Worm (Caenorhabditis elegans): ENCODE data around the gene C26G2.2.

ce11 chrX:14664028-14664427 lies at the start of gene C26G2.2:
- no peak for TF ChIP-seq ama-1 (optimal IDR thresholded peaks at IDR 0.05)
- no peak for TF ChIP-seq flt-1 (GFP tag; IDR thresholded peaks at IDR 0.05)
- no peak for TF ChIP-seq ets-7 (tag; optimal IDR thresholded peaks at IDR 0.05)
- no peak for TF ChIP-seq B0310.2 (tag; optimal IDR thresholded peaks at IDR 0.05)
- no peak for TF ChIP-seq pes-1 (GFP tag; IDR thresholded peaks at IDR 0.05)
- TF ChIP-seq tbx-37 (GFP tag; conservative IDR thresholded peaks at IDR 0.05) = no peak
- no peak for TF ChIP-seq ceh-36 (tag; optimal IDR thresholded peaks at IDR 0.05)
- TF ChIP-seq tra-4 (tag; optimal IDR thresholded peaks at IDR 0.05) = no peak
- TF ChIP-seq sea-1 (GFP tag; conservative IDR thresholded peaks at IDR 0.05) = no peak
- TF ChIP-seq hnd-1 (tag; optimal IDR thresholded peaks at IDR 0.05) = no peak
